Worm (Caenorhabditis elegans): ENCODE measurements around the gene Y46G5A.7.

The Y46G5A.7 gene

ce11 chrII:12799927-12800522, 43.9 kb upstream of the Y46G5A.7 start (continued):
- TF ChIP-seq nhr-77 (tag; optimal IDR thresholded peaks at IDR 0.05) (no peak), irx-1 (tag; optimal IDR thresholded peaks at IDR 0.05) (peak; percentile 51), nhr-47 (tag; optimal IDR thresholded peaks at IDR 0.05) (peak; percentile 37), skn-1 (tag; optimal IDR thresholded peaks at IDR 0.05) (no peak), nhr-28 (tag; optimal IDR thresholded peaks at IDR 0.05) (no peak), aly-2 (tag; optimal IDR thresholded peaks at IDR 0.05) (no peak), egl-27 (tag; optimal IDR thresholded peaks at IDR 0.05) (no peak), pag-3 (tag; optimal IDR thresholded peaks at IDR 0.05; ENCODE audit: borderline replicate concordance, insufficient read depth) (no peak), isw-1 (GFP tag; IDR thresholded peaks at IDR 0.05) (no peak), efl-1 (optimal IDR thresholded peaks at IDR 0.05) (peak; percentile 46 to 86), efl-1 (GFP tag; optimal IDR thresholded peaks at IDR 0.05 in 1 of 2) (peak; percentile 70 to 71), ets-5 (GFP tag; IDR thresholded peaks at IDR 0.05) (no peak), lsy-2 (tag; optimal IDR thresholded peaks at IDR 0.05) (peak; percentile 82 to 85), Y116A8C.19 (tag; optimal IDR thresholded peaks at IDR 0.05; ENCODE audit: borderline replicate concordance) (no peak), rnt-1 (tag; optimal IDR thresholded peaks at IDR 0.05) (no peak), unc-98 (GFP tag; IDR thresholded peaks at IDR 0.05) (no peak), nhr-71 (tag; optimal IDR thresholded peaks at IDR 0.05) (peak; percentile 68), nhr-85 (tag) (peak; percentile 45), aha-1 (tag; optimal IDR thresholded peaks at IDR 0.05) (no peak), elt-2 (tag; optimal IDR thresholded peaks at IDR 0.05) (no peak), sptf-1 (tag; optimal IDR thresholded peaks at IDR 0.05) (no peak), grh-1 (GFP tag; IDR thresholded peaks at IDR 0.05) (peak; percentile 34; the same call in 1 of the 2 replicates), mdl-1 (tag; optimal IDR thresholded peaks at IDR 0.05) (peak in 1 of 2 experiments; percentile 83), vab-15 (tag; optimal IDR thresholded peaks at IDR 0.05) (no peak), blmp-1 (tag; optimal IDR thresholded peaks at IDR 0.05) (peak; percentile 65), alr-1 (tag; optimal IDR thresholded peaks at IDR 0.05; ENCODE audit: borderline replicate concordance) (no peak), ceh-8 (GFP tag; optimal IDR thresholded peaks at IDR 0.05) (no peak), xbp-1 (tag; optimal IDR thresholded peaks at IDR 0.05) (no peak), hlh-17 (GFP tag; optimal IDR thresholded peaks at IDR 0.05; ENCODE audit: borderline replicate concordance) (no peak), C34B4.2 (tag; optimal IDR thresholded peaks at IDR 0.05) (no peak), lir-3 (tag; optimal IDR thresholded peaks at IDR 0.05; ENCODE audit: poor library complexity) (no peak), snpc-4 (tag; optimal IDR thresholded peaks at IDR 0.05) (no peak), C16A3.4 (tag; optimal IDR thresholded peaks at IDR 0.05) (no peak), lin-35 (GFP tag; optimal IDR thresholded peaks at IDR 0.05) (peak; percentile 14 to 36), jun-1 (tag; optimal IDR thresholded peaks at IDR 0.05) (no peak), fos-1 (tag; optimal IDR thresholded peaks at IDR 0.05) (no peak), fkh-4 (tag; optimal IDR thresholded peaks at IDR 0.05; ENCODE audit: borderline replicate concordance) (no peak), fkh-8 (tag; optimal IDR thresholded peaks at IDR 0.05) (no peak), ces-1 (GFP tag; optimal IDR thresholded peaks at IDR 0.05) (no peak), sox-4 (tag; optimal IDR thresholded peaks at IDR 0.05) (no peak), hpl-2 (GFP tag; optimal IDR thresholded peaks at IDR 0.05) (no peak), nhr-12 (tag; optimal IDR thresholded peaks at IDR 0.05) (no peak), ztf-11 (tag; optimal IDR thresholded peaks at IDR 0.05) (no peak), lin-14 (GFP tag; optimal IDR thresholded peaks at IDR 0.05) (peak; percentile 76), lin-15B (tag; optimal IDR thresholded peaks at IDR 0.05) (no peak), dsc-1 (tag; optimal IDR thresholded peaks at IDR 0.05) (no peak), zag-1 (tag; optimal IDR thresholded peaks at IDR 0.05) (no peak), zip-4 (GFP tag; optimal IDR thresholded peaks at IDR 0.05) (no peak), lin-13 (GFP tag; optimal IDR thresholded peaks at IDR 0.05) (no peak), F16B12.6 (tag; optimal IDR thresholded peaks at IDR 0.05) (no peak), mef-2 (tag; optimal IDR thresholded peaks at IDR 0.05) (no peak), unc-62 (GFP tag; optimal IDR thresholded peaks at IDR 0.05) (no peak), lin-39 (tag; optimal IDR thresholded peaks at IDR 0.05) (no peak)
